Fruit fly (Drosophila melanogaster) whole organism, pupa: ENCODE data around the gene Unr.

ENCODE experiments used
- CG10348 ChIP-seq: fragments of 200-800 bp; sonication (Bioruptor generic); IDR thresholded peaks from 2 replicates; pipeline ENCODE4 v1.3.6; 2022; ENCODE audit warnings: missing biosample characterization, missing genetic modification characterization
- CG12605 ChIP-seq: fragments of 200-800 bp; sonication (Bioruptor generic); IDR thresholded peaks from 2 replicates; pipeline ENCODE4 v1.3.6; 2022; ENCODE audit warnings: missing biosample characterization, missing genetic modification characterization
- CG13204 ChIP-seq: fragments of 200-800 bp; sonication (Bioruptor generic); optimal IDR thresholded peaks from 2 replicates; lab custom pipeline; 2018; ENCODE audit warnings: missing biosample characterization, mild to moderate bottlenecking, missing genetic modification characterization, moderate library complexity
- CG14655 ChIP-seq: fragments of 200-800 bp; sonication (Bioruptor generic); optimal IDR thresholded peaks from 3 replicates; lab custom pipeline; 2017; ENCODE audit warnings: mild to moderate bottlenecking, missing biosample characterization, missing genetic modification reagents, missing genetic modification characterization
- CG15710 ChIP-seq: fragments of 200-800 bp; sonication (Bioruptor generic); optimal IDR thresholded peaks from 2 replicates; lab custom pipeline; 2018; ENCODE audit warnings: missing biosample characterization, mild to moderate bottlenecking, missing genetic modification characterization, moderate library complexity
- CG17806 ChIP-seq: fragments of 200-800 bp; sonication (Bioruptor generic); optimal IDR thresholded peaks from 2 replicates; lab custom pipeline; 2018; ENCODE audit warnings: missing biosample characterization, mild to moderate bottlenecking, missing genetic modification characterization, moderate library complexity
- CG32121 ChIP-seq: fragments of 200-800 bp; sonication (Bioruptor generic); IDR thresholded peaks from 2 replicates; pipeline ENCODE4 v1.3.6; 2022; ENCODE audit warnings: missing biosample characterization, missing genetic modification characterization
- CG34367 ChIP-seq: fragments of 200-800 bp; sonication (Bioruptor generic); optimal IDR thresholded peaks from 2 replicates; lab custom pipeline; 2018; ENCODE audit warnings: missing biosample characterization, mild to moderate bottlenecking, missing genetic modification characterization
- CG4496 ChIP-seq: fragments of 200-800 bp; sonication (Bioruptor generic); IDR thresholded peaks from 3 replicates; pipeline ENCODE4 v1.3.6; 2022; ENCODE audit warnings: missing biosample characterization, missing genetic modification characterization
- CG8159 ChIP-seq: fragments of 200-800 bp; sonication (Bioruptor generic); optimal IDR thresholded peaks from 3 replicates; lab custom pipeline; 2018; ENCODE audit warnings: missing biosample characterization, mild to moderate bottlenecking, missing genetic modification characterization, moderate library complexity
- CG8301 ChIP-seq: fragments of 200-800 bp; sonication (Bioruptor generic); optimal IDR thresholded peaks from 2 replicates; lab custom pipeline; 2018; ENCODE audit warnings: missing biosample characterization, mild to moderate bottlenecking, missing genetic modification characterization
- CG9948 ChIP-seq: fragments of 200-800 bp; sonication (Bioruptor generic); optimal IDR thresholded peaks from 2 replicates; lab custom pipeline; 2018; ENCODE audit warnings: missing biosample characterization, mild to moderate bottlenecking, missing genetic modification characterization, moderate library complexity
- D1 ChIP-seq: fragments of 200-800 bp; sonication (Bioruptor generic); optimal IDR thresholded peaks from 2 replicates; lab custom pipeline; 2018; ENCODE audit warnings: missing biosample characterization, mild to moderate bottlenecking, missing genetic modification characterization, moderate library complexity
- EcR ChIP-seq: fragments of 200-800 bp; sonication (Bioruptor generic); optimal IDR thresholded peaks from 3 replicates; lab custom pipeline; 2019; ENCODE audit warnings: missing biosample characterization, missing genetic modification characterization, mild to moderate bottlenecking, moderate library complexity, missing genetic modification reagents
- Ets98B ChIP-seq: fragments of 200-800 bp; sonication (Bioruptor generic); IDR thresholded peaks from 2 replicates; pipeline ENCODE4 v1.3.6; 2022; ENCODE audit warnings: missing biosample characterization, missing genetic modification characterization
- Pif1A ChIP-seq: fragments of 200-800 bp; sonication (Bioruptor generic); optimal IDR thresholded peaks from 3 replicates; lab custom pipeline; 2016; ENCODE audit warnings: missing biosample characterization, missing genetic modification characterization
- Pif1B ChIP-seq: fragments of 200-800 bp; sonication (Bioruptor generic); optimal IDR thresholded peaks from 3 replicates; lab custom pipeline; 2016; ENCODE audit warnings: missing biosample characterization, missing genetic modification characterization
- Snoo ChIP-seq: fragments of 200-800 bp; sonication (Bioruptor generic); optimal IDR thresholded peaks from 3 replicates; lab custom pipeline; 2017; ENCODE audit warnings: missing biosample characterization, mild to moderate bottlenecking, missing genetic modification characterization, inconsistent platforms
- fd96Ca ChIP-seq: fragments of 200-800 bp; sonication (Bioruptor generic); IDR thresholded peaks from 3 replicates; pipeline ENCODE4 v1.3.6; 2022; ENCODE audit warnings: missing biosample characterization, missing genetic modification characterization
- gl ChIP-seq: fragments of 200-800 bp; sonication (Bioruptor generic); optimal IDR thresholded peaks from 2 replicates; lab custom pipeline; 2018; ENCODE audit warnings: missing biosample characterization, mild to moderate bottlenecking, missing genetic modification characterization
- rn ChIP-seq: fragments of 200-800 bp; sonication (Bioruptor generic); IDR thresholded peaks from 2 replicates; pipeline ENCODE4 v1.3.6; 2022; ENCODE audit warnings: missing biosample characterization, missing genetic modification characterization

Unr gene

dm6 chr3L:8460050-8460878 is 18.1 kb upstream of the Unr start:
- TF ChIP-seq CG8159: peak; percentile 52
- peak; percentile 79 for TF ChIP-seq CG13204
- TF ChIP-seq CG32121: no peak
- TF ChIP-seq CG9948 (tag; lab: Kevin White, UChicago): peak; percentile 37
- peak; percentile 26 for TF ChIP-seq CG15710
- peak; percentile 15 for TF ChIP-seq CG17806 (tag; lab: Kevin White, UChicago)
- peak; percentile 41 for TF ChIP-seq Pif1A (GFP tag; lab: Kevin White, UChicago)
- TF ChIP-seq CG4496: peak; percentile 40; the same call in 1 of the 3 replicates
- peak; percentile 33; the same call in 1 of the 2 replicates for TF ChIP-seq Ets98B
- TF ChIP-seq Snoo: peak; percentile 8
- peak; percentile 19 for TF ChIP-seq CG8301 (tag; lab: Kevin White, UChicago)
- TF ChIP-seq CG34367: peak; percentile 11
- no peak for TF ChIP-seq CG12605 (GFP tag; lab: Robert Waterston, UW)
- TF ChIP-seq CG14655 (GFP tag; lab: Kevin White, UChicago): peak; percentile 40
- TF ChIP-seq gl (tag; lab: Kevin White, UChicago): no peak
- TF ChIP-seq D1 (tag; lab: Kevin White, UChicago): no peak
- TF ChIP-seq EcR (GFP tag; lab: Kevin White, UChicago): peak; percentile 67

- TF ChIP-seq CG13204: peak; percentile 15
- no peak for TF ChIP-seq fd96Ca
- TF ChIP-seq CG34367: no peak
- TF ChIP-seq Ets98B: peak; percentile 14; the same call in 1 of the 2 replicates
- TF ChIP-seq EcR (GFP tag; lab: Kevin White, UChicago): peak; percentile 42
These were observed 17.4 kb upstream of the Unr start for dm6 chr3L:8459615-8460004.

- TF ChIP-seq CG13204: no peak
- TF ChIP-seq fd96Ca: 0 out of 3 replicates have a peak, but pooled peaks have one; percentile 34
- peak; percentile 84 for TF ChIP-seq CG14655 (GFP tag; lab: Kevin White, UChicago)
- peak; percentile 67 for TF ChIP-seq CG15710
- no peak for TF ChIP-seq Ets98B
- TF ChIP-seq CG8159: peak; percentile 81
- no peak for TF ChIP-seq CG10348 (GFP tag; lab: Robert Waterston, UW)
- TF ChIP-seq CG34367: peak; percentile 39
- TF ChIP-seq CG12605 (GFP tag; lab: Robert Waterston, UW): no peak
- peak; percentile 72 for TF ChIP-seq CG8301 (tag; lab: Kevin White, UChicago)
- TF ChIP-seq Pif1B (GFP tag; lab: Kevin White, UChicago): peak; percentile 32
- TF ChIP-seq CG4496: 0 out of 3 replicates have a peak, but pooled peaks have one; percentile 35
- TF ChIP-seq Pif1A (GFP tag; lab: Kevin White, UChicago): peak; percentile 73
- TF ChIP-seq rn (GFP tag; lab: Robert Waterston, UW): no peak
- TF ChIP-seq Snoo: peak; percentile 40
- TF ChIP-seq gl (tag; lab: Kevin White, UChicago): no peak
- TF ChIP-seq CG32121: no peak
- peak; percentile 5 for TF ChIP-seq D1 (tag; lab: Kevin White, UChicago)
- TF ChIP-seq CG17806 (tag; lab: Kevin White, UChicago): peak; percentile 63
- peak; percentile 68 for TF ChIP-seq CG9948 (tag; lab: Kevin White, UChicago)
- TF ChIP-seq EcR (GFP tag; lab: Kevin White, UChicago): no peak
These were observed 16.8 kb upstream of the Unr start for dm6 chr3L:8458767-8459614.

DNA sequence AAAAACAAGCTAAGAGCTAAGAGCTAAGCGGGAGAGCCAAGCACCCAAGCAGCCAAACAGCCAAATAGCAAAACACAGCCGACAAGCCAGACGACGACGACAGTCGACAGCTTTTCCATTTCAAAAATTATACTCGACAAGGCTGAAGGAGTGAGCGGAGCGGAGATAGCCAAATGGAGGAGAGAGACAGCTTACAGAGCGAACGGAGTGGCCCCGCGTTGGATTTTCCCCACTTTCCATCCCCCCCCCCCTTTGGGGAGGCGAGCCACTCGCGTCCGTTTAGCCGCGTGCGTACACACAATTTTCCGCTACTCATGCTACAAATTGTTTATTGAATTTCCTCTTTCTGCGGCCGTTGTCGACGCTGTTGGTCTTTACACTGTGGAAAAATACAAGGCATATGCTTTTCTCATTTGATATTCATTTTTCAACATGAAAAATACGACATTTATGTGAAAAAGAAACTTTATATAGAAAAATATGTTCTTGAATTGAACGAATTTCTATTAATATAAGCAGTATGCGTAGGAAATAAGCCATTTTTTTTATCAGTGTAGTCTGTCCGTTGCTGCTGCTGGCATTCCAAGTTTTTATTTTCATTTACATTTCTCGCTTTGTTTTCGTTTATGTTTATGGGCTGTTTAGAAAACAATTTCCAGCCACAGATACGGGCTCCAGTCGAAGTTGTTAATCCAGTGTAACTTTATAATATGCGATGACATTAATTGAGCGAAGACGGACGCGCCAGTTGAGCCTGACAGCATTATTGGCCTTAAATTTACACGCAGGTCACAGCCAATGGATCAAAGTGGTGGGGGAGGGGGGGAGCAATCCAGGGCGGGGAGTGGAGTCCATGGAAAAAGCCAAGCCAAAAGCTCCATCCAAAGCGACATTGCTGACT is 15.9 kb upstream of the Unr start:
- TF ChIP-seq CG14655 (GFP tag; lab: Kevin White, UChicago) (peak; percentile 96), Pif1B (GFP tag; lab: Kevin White, UChicago) (peak; percentile 92), EcR (GFP tag; lab: Kevin White, UChicago) (peak; percentile 37), CG8301 (tag; lab: Kevin White, UChicago) (peak; percentile 97), CG32121 (peak; percentile 96), CG17806 (tag; lab: Kevin White, UChicago) (peak; percentile 96), fd96Ca (peak; percentile 88), CG4496 (peak; percentile 96), CG15710 (peak; percentile 95), Pif1A (GFP tag; lab: Kevin White, UChicago) (peak; percentile 96), CG34367 (peak; percentile 92), CG10348 (GFP tag; lab: Robert Waterston, UW) (peak; percentile 85), gl (tag; lab: Kevin White, UChicago) (peak; percentile 90), CG8159 (peak; percentile 97), Snoo (peak; percentile 82), D1 (tag; lab: Kevin White, UChicago) (peak; percentile 92), Ets98B (peak; percentile 96), CG12605 (GFP tag; lab: Robert Waterston, UW) (peak; percentile 96), rn (GFP tag; lab: Robert Waterston, UW) (peak; percentile 87), CG9948 (tag; lab: Kevin White, UChicago) (peak; percentile 97), CG13204 (peak; percentile 74)
